Fruit fly (Drosophila melanogaster) whole organism: ENCODE data around the gene Gcat.

Experiments used
- CG8478 ChIP-seq: fragments of >200 bp; optimal IDR thresholded peaks from 2 replicates; lab custom pipeline; 2018; ENCODE audit warnings: inconsistent platforms
- Dll ChIP-seq: fragments of >200 bp; optimal IDR thresholded peaks from 2 replicates; lab custom pipeline; 2017
- EcR ChIP-seq, 2 experiments: fragments of >200 bp; optimal IDR thresholded peaks; 2 replicates each; lab custom pipeline; 2017; ENCODE audit warnings: missing biosample characterization in 2 of 2, missing genetic modification characterization in 2 of 2, missing genetic modification reagents in 2 of 2
- pan ChIP-seq: fragments of >200 bp; optimal IDR thresholded peaks from 2 replicates; lab custom pipeline; 2017
- psq ChIP-seq: fragments of >200 bp; optimal IDR thresholded peaks from 2 replicates; lab custom pipeline; 2017
- usp ChIP-seq: fragments of >200 bp; optimal IDR thresholded peaks from 2 replicates; lab custom pipeline; 2017; ENCODE audit warnings: missing biosample characterization, missing genetic modification characterization, mixed read lengths

Gene Gcat

DNA sequence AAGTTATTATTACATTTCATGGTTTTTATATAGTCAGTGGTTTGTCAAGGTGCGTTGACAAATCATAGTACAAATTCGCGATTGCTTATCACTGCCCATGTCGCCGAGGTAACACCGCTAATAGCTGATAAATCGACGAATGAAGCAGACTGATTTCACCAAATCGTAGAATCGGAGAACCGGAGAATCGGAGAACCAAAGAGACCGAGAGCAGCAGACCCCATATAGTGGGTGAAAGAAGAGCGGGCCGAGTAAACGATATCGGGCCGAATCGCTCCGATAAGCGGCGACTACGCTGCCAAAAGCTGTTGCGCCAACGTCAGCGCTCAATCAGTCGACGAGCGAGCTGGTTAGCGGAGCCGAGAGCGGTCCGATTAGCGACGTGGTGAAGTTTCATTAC lies 23.9 kb downstream of the Gcat start, which contains the start of gene CG14131:
TSS of gene CG14131 (plus strand) at position 343 of the 400 bp plus-strand sequence.
- TF ChIP-seq CG8478, result no peak
- TF ChIP-seq Dll (lab: Kevin White, UChicago), result no peak
- no peak for TF ChIP-seq usp (GFP tag; lab: Kevin White, UChicago)
- no peak for TF ChIP-seq EcR (GFP tag; optimal IDR thresholded peaks at IDR 0.05; lab: Kevin White, UChicago)
- TF ChIP-seq pan, result no peak
- TF ChIP-seq psq (lab: Kevin White, UChicago), result no peak

DNA sequence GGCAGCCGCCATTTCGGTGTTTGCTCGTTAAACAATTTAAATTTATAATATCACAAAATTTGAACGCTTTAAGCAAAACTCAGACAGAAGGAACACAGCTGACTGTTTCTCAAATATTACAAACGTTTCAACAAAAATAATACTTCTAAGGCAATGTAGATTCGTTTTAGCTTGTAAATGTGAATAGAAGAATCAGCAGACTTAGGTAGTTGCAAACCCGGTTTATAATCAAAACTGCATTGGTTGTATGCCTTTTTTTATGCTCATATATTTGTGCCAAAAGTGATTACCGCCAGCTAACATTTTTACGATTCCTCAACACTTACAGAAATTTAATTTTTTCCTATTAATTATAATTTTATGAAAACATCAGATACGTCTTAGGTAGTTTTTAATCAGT lies 26.3 kb downstream of the Gcat start, which contains the start of gene Tim13:
TSS of gene Tim13 (minus strand) at position 101 of the 400 bp plus-strand sequence.
- no peak for TF ChIP-seq psq (lab: Kevin White, UChicago)
- no peak for TF ChIP-seq pan
- TF ChIP-seq EcR (GFP tag; optimal IDR thresholded peaks at IDR 0.05; lab: Kevin White, UChicago), result no peak
- no peak for TF ChIP-seq Dll (lab: Kevin White, UChicago)
- no peak for TF ChIP-seq usp (GFP tag; lab: Kevin White, UChicago)
- no peak for TF ChIP-seq CG8478

DNA sequence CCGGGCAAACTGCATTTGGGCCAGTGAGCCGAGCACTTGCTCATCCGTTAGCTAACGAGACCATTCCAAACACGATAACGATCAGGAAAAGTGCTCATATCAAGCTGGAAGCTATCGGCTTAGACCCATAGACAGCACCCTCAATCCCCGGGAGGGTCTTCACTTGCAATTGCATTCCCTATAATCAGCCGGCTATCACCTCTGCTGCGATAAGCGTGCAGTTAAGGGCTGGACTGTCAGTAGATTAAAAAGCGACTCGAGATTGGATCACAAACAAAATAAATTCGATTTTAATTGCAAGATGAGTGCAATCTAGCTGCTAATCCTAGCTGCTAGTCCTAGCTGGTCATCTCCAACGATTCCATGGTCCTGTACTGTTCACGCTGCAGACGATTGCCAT lies 26.9 kb downstream of the Gcat start:
- TF ChIP-seq CG8478 (no peak), pan (no peak), EcR (GFP tag; optimal IDR thresholded peaks at IDR 0.05; lab: Kevin White, UChicago) (no peak), psq (lab: Kevin White, UChicago) (no peak), Dll (lab: Kevin White, UChicago) (no peak), usp (GFP tag; lab: Kevin White, UChicago) (no peak)

DNA sequence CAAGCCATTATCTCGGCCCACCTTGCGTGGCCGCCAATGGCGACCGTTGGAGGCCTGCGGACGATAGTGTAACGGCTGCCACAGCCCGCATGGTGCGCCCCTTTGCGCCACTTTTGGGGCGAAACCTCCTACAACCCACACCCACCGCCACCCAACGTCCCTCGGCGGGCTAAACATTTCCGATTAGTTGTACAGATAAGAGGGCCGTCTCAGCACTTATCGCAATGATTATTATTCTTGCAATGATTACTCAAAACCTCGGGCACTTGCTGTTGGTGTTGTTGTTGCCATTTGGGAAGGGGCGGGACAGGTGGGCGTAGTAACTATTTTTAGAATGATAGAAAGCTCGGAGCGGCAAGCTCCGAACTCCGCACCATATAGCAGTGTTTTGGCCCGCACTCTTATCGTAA lies 28.0 kb downstream of the Gcat start:
- TF ChIP-seq CG8478, result no peak
- TF ChIP-seq psq (lab: Kevin White, UChicago), result no peak
- no peak for TF ChIP-seq EcR (GFP tag; optimal IDR thresholded peaks at IDR 0.05; lab: Kevin White, UChicago)
- no peak for TF ChIP-seq pan
- no peak for TF ChIP-seq usp (GFP tag; lab: Kevin White, UChicago)
- TF ChIP-seq Dll (lab: Kevin White, UChicago), result no peak

DNA sequence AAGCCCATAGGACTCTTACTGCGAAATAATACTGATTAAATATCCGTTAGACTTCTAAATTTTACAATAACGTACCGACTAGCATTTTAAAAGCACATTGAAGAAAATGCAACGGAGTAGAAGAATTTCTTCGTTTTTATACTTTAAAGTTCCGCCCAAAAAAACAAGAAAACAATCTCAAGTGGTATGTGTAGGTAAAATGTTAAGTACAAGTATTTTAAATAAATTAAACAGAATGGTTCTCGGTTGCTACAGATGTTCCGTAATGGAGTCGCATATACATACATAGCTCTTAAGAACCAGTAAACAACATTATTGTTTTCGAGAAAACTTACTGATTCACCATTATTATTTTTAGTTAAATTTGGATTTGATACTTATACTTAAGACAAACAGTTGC lies 28.6 kb downstream of the Gcat start, which contains the start of gene Muc68D:
TSS of gene Muc68D (minus strand) at position 101 of the 400 bp plus-strand sequence.
- TF ChIP-seq pan (no peak), psq (lab: Kevin White, UChicago) (no peak), usp (GFP tag; lab: Kevin White, UChicago) (no peak), Dll (lab: Kevin White, UChicago) (no peak), EcR (GFP tag; optimal IDR thresholded peaks at IDR 0.05; lab: Kevin White, UChicago) (no peak), CG8478 (no peak)

DNA sequence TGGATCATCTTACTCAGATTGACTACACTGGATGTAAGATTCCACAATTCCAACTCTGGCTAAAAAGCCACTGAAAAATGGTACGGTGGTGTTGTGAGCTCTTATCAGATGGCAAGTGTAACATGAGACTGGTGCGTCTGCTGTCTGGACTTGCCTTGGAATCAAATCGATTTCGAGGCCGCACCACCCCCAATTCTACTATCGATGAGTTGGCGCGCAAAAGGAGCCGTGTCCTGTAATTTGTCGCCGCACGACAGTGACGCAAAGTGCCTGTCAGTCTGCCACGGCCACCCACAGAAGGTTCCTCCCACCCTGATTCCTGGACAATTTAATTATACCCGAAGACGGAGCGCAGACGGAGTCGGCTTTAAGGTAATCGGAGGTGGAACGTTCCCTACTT lies 34.1 kb downstream of the Gcat start:
- TF ChIP-seq psq (lab: Kevin White, UChicago), result no peak
- no peak for TF ChIP-seq pan
- no peak for TF ChIP-seq CG8478
- no peak for TF ChIP-seq EcR (GFP tag; optimal IDR thresholded peaks at IDR 0.05; lab: Kevin White, UChicago)
- TF ChIP-seq Dll (lab: Kevin White, UChicago), result no peak
- TF ChIP-seq usp (GFP tag; lab: Kevin White, UChicago), result no peak

DNA sequence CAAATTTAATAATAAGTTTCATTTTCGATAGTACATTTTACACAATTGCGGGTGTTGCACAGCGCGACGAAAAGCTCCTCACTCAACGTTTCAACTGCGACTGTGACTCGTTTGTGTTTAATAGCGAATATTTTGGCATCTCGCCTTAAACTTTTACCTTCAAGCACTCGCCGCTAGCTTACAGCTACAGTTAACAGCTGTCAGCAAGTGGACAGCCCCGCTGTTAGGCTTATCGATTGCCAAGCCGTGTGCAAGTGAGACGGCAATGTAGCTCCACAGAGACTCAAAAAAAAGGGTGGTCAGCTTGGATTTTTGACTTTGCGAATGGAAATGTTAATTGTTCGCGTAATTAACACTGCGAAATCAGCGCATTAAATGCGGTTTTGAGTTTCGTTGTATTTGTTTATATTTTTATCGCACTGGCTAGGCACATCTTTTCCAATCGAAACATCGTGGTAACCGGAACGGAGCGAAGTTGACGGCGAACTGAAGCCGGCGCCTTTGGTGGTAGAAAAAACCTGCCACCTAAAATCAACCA lies 34.9 kb downstream of the Gcat start, which contains the start of gene loaf:
TSS of gene loaf (minus strand) at position 488 of the 538 bp plus-strand sequence.
- no peak for TF ChIP-seq usp (GFP tag; lab: Kevin White, UChicago)
- TF ChIP-seq CG8478, result no peak
- no peak for TF ChIP-seq pan
- TF ChIP-seq Dll (lab: Kevin White, UChicago), result no peak
- TF ChIP-seq psq (lab: Kevin White, UChicago), result no peak
- no peak for TF ChIP-seq EcR (GFP tag; optimal IDR thresholded peaks at IDR 0.05; lab: Kevin White, UChicago)

DNA sequence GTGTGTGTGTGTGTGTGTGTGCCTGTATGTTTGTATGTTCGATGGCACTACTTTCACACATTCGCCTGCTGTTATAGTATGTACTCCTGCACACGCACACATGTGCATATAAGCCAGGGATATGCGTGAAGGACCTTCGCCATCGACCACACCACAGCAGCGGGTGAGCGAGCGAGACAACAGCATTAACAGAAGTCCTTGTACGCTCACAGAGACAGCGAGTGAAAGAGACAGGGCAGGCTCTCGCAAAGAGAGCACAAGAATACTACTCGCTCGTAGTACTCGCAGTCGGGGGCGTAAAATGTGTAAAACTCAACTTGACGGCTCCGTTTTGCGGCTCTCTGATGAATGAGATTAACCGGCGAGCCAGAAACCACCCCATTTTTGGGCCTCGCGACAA lies 35.7 kb downstream of the Gcat start:
- TF ChIP-seq EcR (GFP tag; optimal IDR thresholded peaks at IDR 0.05; lab: Kevin White, UChicago) (no peak), usp (GFP tag; lab: Kevin White, UChicago) (no peak), Dll (lab: Kevin White, UChicago) (no peak), psq (lab: Kevin White, UChicago) (no peak), CG8478 (no peak), pan (no peak)

DNA sequence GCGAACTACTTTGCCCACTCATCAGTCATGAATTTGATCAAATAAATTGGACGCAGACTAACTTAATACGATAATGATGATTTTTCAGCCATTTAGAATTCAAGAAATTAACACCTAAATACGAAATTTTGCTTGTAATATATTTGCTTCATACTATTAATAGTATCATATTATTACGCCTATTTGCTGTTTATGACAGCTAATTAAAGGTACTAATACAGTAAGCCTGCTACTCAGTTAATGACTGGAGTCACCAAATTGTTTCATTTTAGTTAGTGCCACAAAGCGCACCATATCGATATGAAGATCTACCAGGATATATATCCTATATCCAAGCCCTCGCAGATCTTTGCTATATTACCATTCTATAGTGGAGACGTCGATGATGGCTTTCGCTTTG lies 49.7 kb downstream of the Gcat start, which contains the start of gene Gr68a:
TSS of gene Gr68a (plus strand) at position 301 of the 400 bp plus-strand sequence.
- TF ChIP-seq usp (GFP tag; lab: Kevin White, UChicago) (no peak), EcR (GFP tag; optimal IDR thresholded peaks at IDR 0.05; lab: Kevin White, UChicago) (no peak), CG8478 (no peak), Dll (lab: Kevin White, UChicago) (no peak), psq (lab: Kevin White, UChicago) (no peak), pan (no peak)
